Fruit fly (Drosophila melanogaster): ENCODE measurements around the gene Vps16B.

The Vps16B gene

DNA sequence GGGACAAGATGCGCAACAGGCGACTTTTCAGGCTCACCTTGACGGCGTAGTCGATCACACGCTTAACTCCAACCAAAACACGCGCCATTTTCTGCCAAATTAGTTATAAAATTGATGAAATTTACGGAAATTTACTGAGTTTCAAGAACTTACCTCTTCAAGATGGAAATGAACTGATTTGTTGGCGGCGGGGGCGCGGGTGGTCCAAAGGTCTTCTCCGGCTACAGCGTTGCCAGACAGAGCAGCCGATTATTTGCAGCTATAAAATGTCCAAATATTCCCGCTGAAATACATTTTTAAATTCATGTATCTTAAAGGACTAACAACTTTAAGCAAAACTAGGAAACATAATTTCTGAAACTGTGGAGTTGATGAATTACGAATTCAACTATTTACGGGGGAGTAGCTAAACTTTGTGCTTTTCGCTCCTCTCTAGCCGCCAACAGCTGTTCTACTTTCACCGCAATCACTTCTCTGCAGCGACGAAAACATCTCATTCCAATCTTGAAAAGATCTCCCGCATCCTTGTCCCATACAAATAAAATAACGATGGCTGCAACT is 13.4 kb downstream of the Vps16B start, which contains the start of the genes Etfb and CG7789 (continued):
- TF ChIP-seq gro (GFP tag; optimal IDR thresholded peaks at IDR 0.05) (peak; percentile 83), nau (GFP tag; optimal IDR thresholded peaks at IDR 0.05) (no peak), CG7357 (GFP tag; IDR thresholded peaks at IDR 0.05) (peak; percentile 56; the same call in 2 of the 3 replicates), CG13894 (tag; optimal IDR thresholded peaks at IDR 0.05) (no peak), CG2129 (GFP tag; IDR thresholded peaks at IDR 0.05; ENCODE audit: partially characterized antibody) (peak; percentile 81), CG9797 (GFP tag; optimal IDR thresholded peaks at IDR 0.05) (peak; percentile 36), Bdp1 (GFP tag; optimal IDR thresholded peaks at IDR 0.05) (peak; percentile 55), Ets97D (GFP tag; optimal IDR thresholded peaks at IDR 0.05) (peak; percentile 76), CG13123 (GFP tag; optimal IDR thresholded peaks at IDR 0.05) (no peak), Usf (GFP tag; optimal IDR thresholded peaks at IDR 0.05) (peak; percentile 32), Atf6 (GFP tag; IDR thresholded peaks at IDR 0.05) (peak; percentile 52; the same call in 1 of the 2 replicates), sc (optimal IDR thresholded peaks at IDR 0.05) (no peak), sc (GFP tag; optimal IDR thresholded peaks at IDR 0.05) (no peak), CG1603 (tag; optimal IDR thresholded peaks at IDR 0.05) (peak; percentile 87), Sin3A (optimal IDR thresholded peaks at IDR 0.05) (peak; percentile 69), row (GFP tag; IDR thresholded peaks at IDR 0.05) (peak; percentile 93), tup (GFP tag; optimal IDR thresholded peaks at IDR 0.05) (peak; percentile 6), dysf (GFP tag; IDR thresholded peaks at IDR 0.05) (peak; percentile 82), eve (GFP tag; optimal IDR thresholded peaks at IDR 0.05) (no peak), Meics (GFP tag; optimal IDR thresholded peaks at IDR 0.05) (no peak), kni (GFP tag; optimal IDR thresholded peaks at IDR 0.05) (no peak), bbx (GFP tag; IDR thresholded peaks at IDR 0.05; ENCODE audit: partially characterized antibody) (peak; percentile 63; the same call in 1 of the 2 replicates), disco-r (GFP tag; optimal IDR thresholded peaks at IDR 0.05) (peak; percentile 44), chif (GFP tag; optimal IDR thresholded peaks at IDR 0.05) (peak; percentile 55 to 65), al (GFP tag; IDR thresholded peaks at IDR 0.05) (peak; percentile 80), mam (GFP tag; optimal IDR thresholded peaks at IDR 0.05) (peak; percentile 83), pum (GFP tag; optimal IDR thresholded peaks at IDR 0.05) (peak; percentile 57), pb (GFP tag; optimal IDR thresholded peaks at IDR 0.05) (peak; percentile 79), CrebB (tag; optimal IDR thresholded peaks at IDR 0.05) (peak; percentile 73), bigmax (GFP tag; optimal IDR thresholded peaks at IDR 0.05) (no peak), CG31365 (tag; optimal IDR thresholded peaks at IDR 0.05) (no peak), CG18599 (GFP tag; optimal IDR thresholded peaks at IDR 0.05) (peak; percentile 36), HLH4C (GFP tag; IDR thresholded peaks at IDR 0.05; ENCODE audit: partially characterized antibody) (peak; percentile 65), Fer3 (tag; optimal IDR thresholded peaks at IDR 0.05) (peak; percentile 78), jigr1 (GFP tag; IDR thresholded peaks at IDR 0.05) (0 out of 3 replicates have a peak, but pooled peaks have one; percentile 30), CG12299 (tag; optimal IDR thresholded peaks at IDR 0.05) (peak; percentile 68), CG10431 (GFP tag; optimal IDR thresholded peaks at IDR 0.05) (peak; percentile 20), CG5953 (GFP tag; IDR thresholded peaks at IDR 0.05) (no peak), CG8359 (GFP tag; optimal IDR thresholded peaks at IDR 0.05; ENCODE audit: borderline replicate concordance) (no peak), crol (GFP tag; IDR thresholded peaks at IDR 0.05) (peak; percentile 98), CG43689 (GFP tag; IDR thresholded peaks at IDR 0.05) (0 out of 2 replicates have a peak, but pooled peaks have one; percentile 36), CG4282 (GFP tag; optimal IDR thresholded peaks at IDR 0.05) (peak; percentile 58), CG4730 (GFP tag; IDR thresholded peaks at IDR 0.05) (peak; percentile 66), ab (GFP tag; optimal IDR thresholded peaks at IDR 0.05) (no peak), so (GFP tag; IDR thresholded peaks at IDR 0.05) (0 out of 3 replicates have a peak, but pooled peaks have one; percentile 8), Max (GFP tag; optimal IDR thresholded peaks at IDR 0.05) (peak; percentile 29), nerfin-2 (GFP tag; IDR thresholded peaks at IDR 0.05; ENCODE audit: partially characterized antibody) (peak; percentile 53; the same call in 1 of the 2 replicates), mirr (GFP tag; optimal IDR thresholded peaks at IDR 0.05) (peak; percentile 70), Oaz (GFP tag; IDR thresholded peaks at IDR 0.05) (peak; percentile 62), CG10462 (GFP tag; optimal IDR thresholded peaks at IDR 0.05) (peak; percentile 45)

Measured in whole organism, embryonic.